Fruit fly (Drosophila melanogaster): Measurements from ENCODE around the gene Mgat2.

Gene Mgat2

DNA sequence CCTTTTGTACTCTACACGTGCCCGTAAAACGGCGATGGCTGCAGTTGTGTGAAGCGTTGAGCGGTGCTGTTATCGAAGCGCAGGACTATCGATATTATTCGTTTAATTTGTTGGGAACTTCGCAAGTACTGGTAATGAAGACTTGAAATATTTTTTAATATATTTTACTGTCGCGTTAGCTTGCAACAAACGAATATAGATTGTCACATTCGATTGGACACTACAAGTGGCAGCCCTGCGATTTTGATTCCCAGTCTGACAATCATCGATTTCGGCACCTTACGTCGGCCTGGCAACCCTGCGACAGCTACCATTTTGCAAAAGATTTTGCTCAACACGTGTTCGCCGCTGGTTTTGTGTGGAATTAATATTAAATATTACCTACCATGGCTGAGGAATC lies 17.4 kb downstream of the Mgat2 start, which contains the start of the genes Nlp and Nph (continued):
- TF ChIP-seq CG9215 (GFP tag; IDR thresholded peaks at IDR 0.05) (no peak), seq (GFP tag; IDR thresholded peaks at IDR 0.05) (no peak), CG17612 (GFP tag; IDR thresholded peaks at IDR 0.05) (no peak), Dip2 (GFP tag; IDR thresholded peaks at IDR 0.05) (no peak), CG5245 (GFP tag; optimal IDR thresholded peaks at IDR 0.05) (no peak), NK7.1 (GFP tag; optimal IDR thresholded peaks at IDR 0.05) (no peak), Hr78 (GFP tag; optimal IDR thresholded peaks at IDR 0.05) (no peak), fru (optimal IDR thresholded peaks at IDR 0.05) (no peak), CG2712 (tag; optimal IDR thresholded peaks at IDR 0.05) (peak; percentile 49), CG4854 (GFP tag; optimal IDR thresholded peaks at IDR 0.05) (no peak), tx (GFP tag; optimal IDR thresholded peaks at IDR 0.05) (no peak), CG13424 (tag; optimal IDR thresholded peaks at IDR 0.05) (peak; percentile 15), CG7271 (tag; optimal IDR thresholded peaks at IDR 0.05) (no peak), sc (optimal IDR thresholded peaks at IDR 0.05) (no peak), sc (GFP tag; optimal IDR thresholded peaks at IDR 0.05) (no peak), eyg (GFP tag; optimal IDR thresholded peaks at IDR 0.05) (no peak), lilli (GFP tag; optimal IDR thresholded peaks at IDR 0.05) (peak; percentile 54), Kr (GFP tag; optimal IDR thresholded peaks at IDR 0.05) (no peak), CG7928 (GFP tag; optimal IDR thresholded peaks at IDR 0.05) (no peak), vnd (GFP tag; IDR thresholded peaks at IDR 0.05; ENCODE audit: partially characterized antibody) (peak; percentile 75; the same call in 2 of the 3 replicates), Sry-β (GFP tag; optimal IDR thresholded peaks at IDR 0.05) (no peak), Elba2 (GFP tag; optimal IDR thresholded peaks at IDR 0.05) (no peak), Sin3A (optimal IDR thresholded peaks at IDR 0.05) (peak; percentile 84), CG6689 (GFP tag; IDR thresholded peaks at IDR 0.05) (no peak), ab (GFP tag; optimal IDR thresholded peaks at IDR 0.05) (no peak), CG8765 (GFP tag; IDR thresholded peaks at IDR 0.05) (no peak), B-H1 (GFP tag; IDR thresholded peaks at IDR 0.05) (no peak), sqz (GFP tag; optimal IDR thresholded peaks at IDR 0.05) (no peak), CG3995 (GFP tag; optimal IDR thresholded peaks at IDR 0.05) (peak; percentile 64), CG1529 (GFP tag; optimal IDR thresholded peaks at IDR 0.05) (no peak), disco-r (GFP tag; optimal IDR thresholded peaks at IDR 0.05) (no peak), CG9437 (GFP tag; optimal IDR thresholded peaks at IDR 0.05) (no peak), Dbx (GFP tag; IDR thresholded peaks at IDR 0.05) (0 out of 3 replicates have a peak, but pooled peaks have one; percentile 36), CHES-1-like (GFP tag; optimal IDR thresholded peaks at IDR 0.05) (peak; percentile 40), CG3838 (GFP tag; optimal IDR thresholded peaks at IDR 0.05) (peak; percentile 10), CG16779 (GFP tag; IDR thresholded peaks at IDR 0.05) (no peak), CG30020 (tag; optimal IDR thresholded peaks at IDR 0.05) (peak; percentile 38), emc (GFP tag; optimal IDR thresholded peaks at IDR 0.05) (no peak), cas (GFP tag; IDR thresholded peaks at IDR 0.05) (no peak), CG4707 (GFP tag; optimal IDR thresholded peaks at IDR 0.05) (no peak), zen (tag; optimal IDR thresholded peaks at IDR 0.05) (no peak), dmrt99B (tag; optimal IDR thresholded peaks at IDR 0.05) (no peak), CG10959 (GFP tag; IDR thresholded peaks at IDR 0.05) (no peak), CG4404 (GFP tag; IDR thresholded peaks at IDR 0.05) (no peak), unpg (GFP tag; optimal IDR thresholded peaks at IDR 0.05) (peak; percentile 16), Chrac-16 (GFP tag; optimal IDR thresholded peaks at IDR 0.05) (peak; percentile 6), CG7556 (GFP tag; optimal IDR thresholded peaks at IDR 0.05) (no peak), CG14710 (tag; optimal IDR thresholded peaks at IDR 0.05) (peak; percentile 67), gt (GFP tag; IDR thresholded peaks at IDR 0.05) (no peak), CG15073 (GFP tag; optimal IDR thresholded peaks at IDR 0.05) (no peak), fd96Cb (tag; optimal IDR thresholded peaks at IDR 0.05) (no peak), br (optimal IDR thresholded peaks at IDR 0.05) (no peak), CG12155 (GFP tag; optimal IDR thresholded peaks at IDR 0.05) (peak; percentile 47), lab (GFP tag; optimal IDR thresholded peaks at IDR 0.05) (no peak)

Measured in whole organism, embryonic.